Fruit fly (Drosophila melanogaster): ENCODE data around the gene CG2218.
A peak's percentile ranks its signal among the peaks of the same experiment; 100 is the strongest.

CG2218 gene

DNA sequence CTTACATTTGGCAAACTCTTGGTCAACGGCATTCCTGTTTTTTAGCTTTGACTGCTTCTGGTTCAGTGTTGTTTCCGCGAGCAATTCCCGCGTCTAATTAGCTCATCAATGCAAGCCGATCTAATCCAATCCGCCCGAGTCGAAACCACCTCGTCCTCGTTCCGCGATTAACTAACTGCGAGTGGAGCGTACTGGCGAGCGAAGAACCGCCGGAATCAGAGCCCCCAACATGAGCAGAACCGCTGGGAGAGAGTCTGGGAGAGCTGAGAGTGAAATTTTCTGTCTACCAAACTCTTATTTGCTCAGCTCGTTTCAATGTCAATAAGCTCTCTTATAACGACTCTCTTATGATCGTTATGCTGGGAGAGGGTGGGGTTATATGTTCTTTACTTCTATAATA lies 22.1 kb upstream of the CG2218 start (continued):
- TF ChIP-seq gsb (GFP tag; IDR thresholded peaks at IDR 0.05) = peak; percentile 70
- peak; percentile 62 for TF ChIP-seq schlank (tag; optimal IDR thresholded peaks at IDR 0.05)
- no peak for TF ChIP-seq sna (GFP tag; IDR thresholded peaks at IDR 0.05; ENCODE audit: partially characterized antibody)
- no peak for TF ChIP-seq grn (GFP tag; optimal IDR thresholded peaks at IDR 0.05)
- no peak; the same call in none of the 2 replicates for TF ChIP-seq CG6689 (GFP tag; IDR thresholded peaks at IDR 0.05)
- no peak for TF ChIP-seq CG2889 (GFP tag; IDR thresholded peaks at IDR 0.05)
- peak; percentile 70 for TF ChIP-seq CG17328 (GFP tag; IDR thresholded peaks at IDR 0.05)
- peak; percentile 48 for TF ChIP-seq bigmax (GFP tag; optimal IDR thresholded peaks at IDR 0.05)
- TF ChIP-seq CG18619 (GFP tag; optimal IDR thresholded peaks at IDR 0.05) = peak; percentile 70
- no peak for TF ChIP-seq fd102C (GFP tag; optimal IDR thresholded peaks at IDR 0.05)
- TF ChIP-seq CG34376 (GFP tag; optimal IDR thresholded peaks at IDR 0.05) = peak; percentile 73
- TF ChIP-seq trh (GFP tag; optimal IDR thresholded peaks at IDR 0.05) = peak; percentile 74
- TF ChIP-seq ind (GFP tag; optimal IDR thresholded peaks at IDR 0.05) = no peak
- peak; percentile 22 for TF ChIP-seq CG6654 (GFP tag; optimal IDR thresholded peaks at IDR 0.05)
- TF ChIP-seq sug (tag; optimal IDR thresholded peaks at IDR 0.05) = no peak
- TF ChIP-seq CG2712 (tag; optimal IDR thresholded peaks at IDR 0.05) = peak; percentile 35
- TF ChIP-seq CG9797 (GFP tag; optimal IDR thresholded peaks at IDR 0.05) = no peak
- TF ChIP-seq Fer3 (tag; optimal IDR thresholded peaks at IDR 0.05) = peak; percentile 83
- peak; percentile 80; the same call in 1 of the 2 replicates for TF ChIP-seq Rfx (GFP tag; IDR thresholded peaks at IDR 0.05)
- TF ChIP-seq CG17912 (GFP tag; optimal IDR thresholded peaks at IDR 0.05) = peak; percentile 30
- TF ChIP-seq CG10321 (GFP tag; IDR thresholded peaks at IDR 0.05) = peak; percentile 72
- TF ChIP-seq Sox102F (GFP tag; optimal IDR thresholded peaks at IDR 0.05) = peak; percentile 53
- peak; percentile 78 for TF ChIP-seq gsb-n (tag; optimal IDR thresholded peaks at IDR 0.05)
- peak; percentile 79 for TF ChIP-seq sr (GFP tag; IDR thresholded peaks at IDR 0.05)
- peak; percentile 86; the same call in 1 of the 2 replicates for TF ChIP-seq HLH3B (GFP tag; IDR thresholded peaks at IDR 0.05)
- TF ChIP-seq CG3281 (GFP tag; optimal IDR thresholded peaks at IDR 0.05) = peak; percentile 80
- peak; percentile 70 for TF ChIP-seq CG11398 (GFP tag; optimal IDR thresholded peaks at IDR 0.05)
- TF ChIP-seq Hr51 (GFP tag; optimal IDR thresholded peaks at IDR 0.05) = peak in 1 of 2 experiments; percentile 76
- TF ChIP-seq dati (GFP tag; IDR thresholded peaks at IDR 0.05) = 0 out of 2 replicates have a peak, but pooled peaks have one; percentile 7
- no peak for TF ChIP-seq Kr (GFP tag; optimal IDR thresholded peaks at IDR 0.05)
- no peak for TF ChIP-seq CoRest (tag; optimal IDR thresholded peaks at IDR 0.05)
- peak; percentile 16 for TF ChIP-seq B-H2 (GFP tag; optimal IDR thresholded peaks at IDR 0.05)
- no peak for TF ChIP-seq CG10979 (tag; optimal IDR thresholded peaks at IDR 0.05)
- no peak for TF ChIP-seq CG15073 (GFP tag; optimal IDR thresholded peaks at IDR 0.05)
- TF ChIP-seq CG32767 (GFP tag; IDR thresholded peaks at IDR 0.05) = peak; percentile 77
- TF ChIP-seq eyg (GFP tag; optimal IDR thresholded peaks at IDR 0.05) = no peak
- TF ChIP-seq Mes4 (GFP tag; optimal IDR thresholded peaks at IDR 0.05) = peak; percentile 79
- TF ChIP-seq CG9609 (GFP tag; optimal IDR thresholded peaks at IDR 0.05) = peak; percentile 29
- no peak for TF ChIP-seq nmo (GFP tag; optimal IDR thresholded peaks at IDR 0.05)
- TF ChIP-seq Hr39 (optimal IDR thresholded peaks at IDR 0.05) = no peak
- peak; percentile 98 for TF ChIP-seq sens (GFP tag)
- no peak for TF ChIP-seq sens-2 (GFP tag; IDR thresholded peaks at IDR 0.05)
- TF ChIP-seq CG6175 (GFP tag; IDR thresholded peaks at IDR 0.05) = peak; percentile 46; the same call in 1 of the 3 replicates
- no peak for TF ChIP-seq inv (GFP tag; IDR thresholded peaks at IDR 0.05; ENCODE audit: partially characterized antibody)
- TF ChIP-seq fru (optimal IDR thresholded peaks at IDR 0.05) = no peak
- TF ChIP-seq corto (GFP tag; optimal IDR thresholded peaks at IDR 0.05) = no peak
- peak; percentile 90 for TF ChIP-seq CG1792 (GFP tag; optimal IDR thresholded peaks at IDR 0.05)
- TF ChIP-seq nom (GFP tag; optimal IDR thresholded peaks at IDR 0.05) = peak; percentile 74
- peak; percentile 74 for TF ChIP-seq cwo (GFP tag; optimal IDR thresholded peaks at IDR 0.05)
- TF ChIP-seq CG14965 (GFP tag; optimal IDR thresholded peaks at IDR 0.05; ENCODE audit: borderline replicate concordance) = peak; percentile 72
- peak; percentile 90 for TF ChIP-seq Hmr (GFP tag; optimal IDR thresholded peaks at IDR 0.05)
